Worm (Caenorhabditis elegans): ENCODE results near the gene Y50D7A.3.

Y50D7A.3 gene

DNA sequence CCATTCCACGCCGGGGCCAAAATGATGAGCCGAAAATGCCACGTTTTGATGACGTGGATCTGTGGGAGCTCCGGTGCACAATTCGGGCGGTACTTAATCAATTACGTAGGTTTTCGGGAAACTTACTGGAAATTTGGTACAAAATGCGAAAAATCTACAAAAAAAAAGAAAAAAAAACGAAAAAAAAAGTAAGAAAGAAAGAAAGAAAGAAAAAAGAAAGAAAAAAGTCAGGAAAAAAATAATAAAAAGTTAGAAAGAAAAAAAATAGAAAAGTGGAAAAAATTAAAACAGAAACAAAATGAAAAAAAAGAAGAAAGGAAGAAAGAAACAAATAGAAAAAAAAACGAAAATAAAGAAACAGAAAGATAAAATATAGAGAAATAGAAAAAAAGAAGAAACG lies 58.5 kb downstream of the Y50D7A.3 start:
- TF ChIP-seq nhr-47 (tag; optimal IDR thresholded peaks at IDR 0.05) (no peak), sptf-1 (tag; optimal IDR thresholded peaks at IDR 0.05) (peak; percentile 25)

Measured in whole organism, L1 larva.